Fruit fly (Drosophila melanogaster) whole organism, pupa: ENCODE measurements around the gene rho-5.

ENCODE experiments used
- CG13204 ChIP-seq: fragments of 200-800 bp; sonication (Bioruptor generic); optimal IDR thresholded peaks from 2 replicates; lab custom pipeline; 2018; ENCODE audit warnings: missing biosample characterization, mild to moderate bottlenecking, missing genetic modification characterization, moderate library complexity
- Pif1A ChIP-seq: fragments of 200-800 bp; sonication (Bioruptor generic); optimal IDR thresholded peaks from 3 replicates; lab custom pipeline; 2016; ENCODE audit warnings: missing biosample characterization, missing genetic modification characterization

DNA sequence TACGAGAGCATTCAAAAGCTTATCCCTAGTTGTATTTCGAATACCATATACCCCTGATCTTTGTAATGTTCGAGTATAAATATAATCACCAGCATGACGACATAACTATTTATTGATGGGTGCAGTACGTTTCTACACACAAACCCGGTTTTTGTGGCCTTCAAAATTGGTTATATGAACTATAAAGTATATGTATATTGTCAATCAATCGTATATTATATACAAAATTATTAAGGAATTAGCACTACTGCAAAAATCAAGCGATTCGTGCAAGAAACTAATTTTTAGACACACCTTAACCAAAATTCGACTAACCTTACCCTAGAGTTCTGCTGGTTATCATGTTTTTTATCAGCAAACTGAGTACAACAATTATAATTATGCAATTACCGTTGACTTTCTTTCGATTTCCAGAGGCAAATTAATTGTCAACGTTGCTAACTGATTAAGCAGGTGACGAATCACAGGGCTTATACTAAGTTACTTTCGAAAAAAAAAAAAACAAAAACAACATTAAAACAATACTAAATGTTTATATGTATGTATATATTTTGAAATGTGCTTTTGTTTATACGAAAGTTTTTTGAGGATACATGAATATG lies 53.4 kb downstream of the rho-5 start:
- TF ChIP-seq Pif1A (GFP tag; lab: Kevin White, UChicago) (no peak), CG13204 (GFP tag; lab: Kevin White, UChicago) (no peak)
